Fruit fly (Drosophila melanogaster) whole organism, embryonic: Measurements from ENCODE around the gene CG15725.

Experiments used
- Adf1 ChIP-seq: fragments of 200-800 bp; sonication (Bioruptor generic); IDR thresholded peaks from 2 replicates; pipeline ENCODE4 v1.3.6; 2022; ENCODE audit warnings: missing biosample characterization, missing genetic modification characterization
- Atf6 ChIP-seq: fragments of 200-800 bp; sonication (Bioruptor generic); IDR thresholded peaks from 2 replicates; pipeline ENCODE4 v1.3.6; 2022; ENCODE audit warnings: missing biosample characterization, missing genetic modification characterization
- CG12155 ChIP-seq: fragments of 200-800 bp; sonication (Bioruptor generic); optimal IDR thresholded peaks from 3 replicates; lab custom pipeline; 2016; ENCODE audit warnings: missing biosample characterization, missing genetic modification characterization
- CG12391 ChIP-seq: fragments of 200-800 bp; sonication (Bioruptor generic); optimal IDR thresholded peaks from 3 replicates; lab custom pipeline; 2018; ENCODE audit warnings: missing biosample characterization, mild to moderate bottlenecking, missing genetic modification characterization, moderate library complexity
- CG13894 ChIP-seq: fragments of 200-800 bp; sonication (Bioruptor generic); optimal IDR thresholded peaks from 3 replicates; lab custom pipeline; 2018; ENCODE audit warnings: missing biosample characterization, mild to moderate bottlenecking, missing genetic modification characterization, moderate library complexity
- CG14050 ChIP-seq: fragments of 200-800 bp; sonication (Bioruptor generic); IDR thresholded peaks from 3 replicates; pipeline ENCODE4 v1.3.6; 2022; ENCODE audit warnings: missing biosample characterization, missing genetic modification characterization
- CG14441 ChIP-seq: fragments of 200-800 bp; sonication (Bioruptor generic); IDR thresholded peaks from 2 replicates; pipeline ENCODE4 v1.3.6; 2022; ENCODE audit warnings: missing biosample characterization, missing genetic modification characterization
- CG15696 ChIP-seq: fragments of 200-800 bp; sonication (Bioruptor generic); optimal IDR thresholded peaks from 2 replicates; lab custom pipeline; 2019; ENCODE audit warnings: missing biosample characterization, mild to moderate bottlenecking, missing genetic modification characterization, moderate library complexity
- CG2712 ChIP-seq: fragments of 200-800 bp; optimal IDR thresholded peaks from 3 replicates; lab custom pipeline; 2019; ENCODE audit warnings: missing biosample characterization, mild to moderate bottlenecking, missing genetic modification characterization, moderate library complexity
- CG32772 ChIP-seq: fragments of 200-800 bp; sonication (Bioruptor generic); IDR thresholded peaks from 2 replicates; pipeline ENCODE4 v1.3.6; 2022; ENCODE audit warnings: missing biosample characterization, missing genetic modification characterization
- CG3407 ChIP-seq: fragments of 200-800 bp; sonication (Bioruptor generic); optimal IDR thresholded peaks from 2 replicates; lab custom pipeline; 2018; ENCODE audit warnings: missing biosample characterization, mild to moderate bottlenecking, missing genetic modification characterization
- CG34224 ChIP-seq: fragments of 200-800 bp; sonication (Bioruptor generic); IDR thresholded peaks from 3 replicates; pipeline ENCODE4 v1.3.6; 2022; ENCODE audit warnings: missing biosample characterization, missing genetic modification characterization; ENCODE audit not compliant: partially characterized antibody
- CG34422 ChIP-seq: fragments of 200-800 bp; sonication (Bioruptor generic); IDR thresholded peaks from 3 replicates; pipeline ENCODE4 v1.3.6; 2022; ENCODE audit warnings: missing biosample characterization, missing genetic modification characterization
- CG42726 ChIP-seq: fragments of 200-800 bp; sonication (Bioruptor generic); IDR thresholded peaks from 2 replicates; pipeline ENCODE4 v1.3.6; 2022; ENCODE audit warnings: missing biosample characterization, missing genetic modification characterization; ENCODE audit not compliant: partially characterized antibody
- CG5245 ChIP-seq: fragments of 200-800 bp; sonication (Bioruptor generic); optimal IDR thresholded peaks from 3 replicates; lab custom pipeline; 2016; ENCODE audit warnings: missing biosample characterization, missing genetic modification characterization
- CG6175 ChIP-seq: fragments of 200-800 bp; sonication (Bioruptor generic); IDR thresholded peaks from 3 replicates; pipeline ENCODE4 v1.3.6; 2022; ENCODE audit warnings: missing biosample characterization, missing genetic modification characterization
- CG6654 ChIP-seq: fragments of 200-800 bp; sonication (Bioruptor generic); optimal IDR thresholded peaks from 2 replicates; lab custom pipeline; 2017; ENCODE audit warnings: missing biosample characterization, mild to moderate bottlenecking, missing genetic modification characterization
- CG7928 ChIP-seq: fragments of 200-800 bp; sonication (Bioruptor generic); optimal IDR thresholded peaks from 2 replicates; lab custom pipeline; 2017; ENCODE audit warnings: missing biosample characterization, mild to moderate bottlenecking, missing genetic modification characterization
- CG8359 ChIP-seq: fragments of 200-800 bp; sonication (Bioruptor generic); optimal IDR thresholded peaks from 2 replicates; lab custom pipeline; 2017; ENCODE audit warnings: missing biosample characterization, mild to moderate bottlenecking, missing genetic modification characterization, borderline replicate concordance
- CG9727 ChIP-seq: fragments of 200-800 bp; sonication (Bioruptor generic); optimal IDR thresholded peaks from 3 replicates; lab custom pipeline; 2017; ENCODE audit warnings: missing biosample characterization, mild to moderate bottlenecking, missing genetic modification characterization
- Chrac-16 ChIP-seq: fragments of 200-800 bp; sonication (Bioruptor generic); optimal IDR thresholded peaks from 3 replicates; lab custom pipeline; 2016; ENCODE audit warnings: missing biosample characterization, missing genetic modification characterization
- CoRest ChIP-seq: fragments of 200-800 bp; sonication (Bioruptor generic); optimal IDR thresholded peaks from 3 replicates; lab custom pipeline; 2018; ENCODE audit warnings: missing biosample characterization, mild to moderate bottlenecking, missing genetic modification characterization, moderate library complexity
- Dek ChIP-seq: fragments of 200-800 bp; sonication (Bioruptor generic); optimal IDR thresholded peaks from 3 replicates; lab custom pipeline; 2019; ENCODE audit warnings: missing biosample characterization, mild to moderate bottlenecking, missing genetic modification characterization, moderate library complexity
- Hand ChIP-seq: fragments of 200-800 bp; sonication (Bioruptor generic); optimal IDR thresholded peaks from 2 replicates; lab custom pipeline; 2017; ENCODE audit warnings: mild to moderate bottlenecking, missing biosample characterization, missing genetic modification reagents, missing genetic modification characterization
- Hey ChIP-seq: fragments of 200-800 bp; sonication (Bioruptor generic); optimal IDR thresholded peaks from 3 replicates; lab custom pipeline; 2018; ENCODE audit warnings: missing biosample characterization, mild to moderate bottlenecking, missing genetic modification characterization
- Pdp1 ChIP-seq, 2 experiments: fragments of 200-800 bp; sonication (Bioruptor generic); optimal IDR thresholded peaks; 3 replicates each; lab custom pipeline; 2016; ENCODE audit warnings: missing biosample characterization in 2 of 2, missing genetic modification characterization in 2 of 2, mild to moderate bottlenecking in 1 of 2, moderate library complexity in 1 of 2
- Scr ChIP-seq: fragments of 200-800 bp; sonication (Bioruptor generic); IDR thresholded peaks from 2 replicates; pipeline ENCODE4 v1.3.6; 2022; ENCODE audit warnings: missing biosample characterization, missing genetic modification characterization; ENCODE audit not compliant: partially characterized antibody
- ab ChIP-seq: fragments of 200-800 bp; sonication (Bioruptor generic); optimal IDR thresholded peaks from 2 replicates; lab custom pipeline; 2016; ENCODE audit warnings: missing biosample characterization, missing genetic modification characterization
- aop ChIP-seq: fragments of 200-800 bp; sonication (Bioruptor generic); IDR thresholded peaks from 2 replicates; pipeline ENCODE4 v1.3.6; 2022; ENCODE audit warnings: missing biosample characterization, missing genetic modification characterization
- ase ChIP-seq: fragments of 200-800 bp; sonication (Bioruptor generic); IDR thresholded peaks from 3 replicates; pipeline ENCODE4 v1.3.6; 2022; ENCODE audit warnings: missing biosample characterization, missing genetic modification characterization
- ash1 ChIP-seq: fragments of 200-800 bp; sonication (Bioruptor generic); optimal IDR thresholded peaks from 2 replicates; lab custom pipeline; 2018; ENCODE audit warnings: missing biosample characterization, mild to moderate bottlenecking, missing genetic modification characterization
- bigmax ChIP-seq: fragments of 200-800 bp; sonication (Bioruptor generic); optimal IDR thresholded peaks from 2 replicates; lab custom pipeline; 2018; ENCODE audit warnings: missing biosample characterization, mild to moderate bottlenecking, missing genetic modification characterization
- cas ChIP-seq: fragments of 200-800 bp; sonication (Bioruptor generic); IDR thresholded peaks from 2 replicates; pipeline ENCODE4 v1.3.6; 2022; ENCODE audit warnings: missing biosample characterization, missing genetic modification characterization
- cg ChIP-seq: fragments of 200-800 bp; sonication (Bioruptor generic); optimal IDR thresholded peaks from 3 replicates; lab custom pipeline; 2019; ENCODE audit warnings: missing biosample characterization, mild to moderate bottlenecking, missing genetic modification characterization, moderate library complexity
- corto ChIP-seq: fragments of 200-800 bp; sonication (Bioruptor generic); optimal IDR thresholded peaks from 2 replicates; lab custom pipeline; 2016; ENCODE audit warnings: missing biosample characterization, mild to moderate bottlenecking, missing genetic modification characterization, moderate library complexity
- crp ChIP-seq, 2 experiments: fragments of 200-800 bp; sonication (Bioruptor generic); optimal IDR thresholded peaks; 2 replicates in 1 of 2; 3 replicates in 1 of 2; lab custom pipeline; 2017; ENCODE audit warnings: missing biosample characterization in 2 of 2, missing genetic modification characterization in 2 of 2, mild to moderate bottlenecking in 1 of 2, moderate library complexity in 1 of 2
- dati ChIP-seq: fragments of 200-800 bp; sonication (Bioruptor generic); IDR thresholded peaks from 2 replicates; pipeline ENCODE4 v1.3.6; 2022; ENCODE audit warnings: missing biosample characterization, missing genetic modification characterization
- dmrt99B ChIP-seq: fragments of 200-800 bp; sonication (Bioruptor generic); optimal IDR thresholded peaks from 2 replicates; lab custom pipeline; 2018; ENCODE audit warnings: missing biosample characterization, mild to moderate bottlenecking, missing genetic modification characterization, moderate library complexity
- hbn ChIP-seq: fragments of 200-800 bp; sonication (Bioruptor generic); IDR thresholded peaks from 2 replicates; pipeline ENCODE4 v1.3.6; 2022; ENCODE audit warnings: missing biosample characterization, missing genetic modification characterization; ENCODE audit not compliant: partially characterized antibody
- lab ChIP-seq: fragments of 200-800 bp; sonication (Bioruptor generic); optimal IDR thresholded peaks from 3 replicates; lab custom pipeline; 2017; ENCODE audit warnings: missing biosample characterization, missing genetic modification characterization, mild to moderate bottlenecking, moderate library complexity, missing genetic modification reagents
- oc ChIP-seq: fragments of 200-800 bp; sonication (Bioruptor generic); optimal IDR thresholded peaks from 2 replicates; lab custom pipeline; 2018; ENCODE audit warnings: missing biosample characterization, mild to moderate bottlenecking, missing genetic modification characterization, moderate library complexity
- peb ChIP-seq: fragments of 200-800 bp; sonication (Bioruptor generic); IDR thresholded peaks from 2 replicates; pipeline ENCODE4 v1.3.6; 2022; ENCODE audit warnings: missing biosample characterization, missing genetic modification characterization
- pho ChIP-seq: fragments of 200-800 bp; sonication (Bioruptor generic); optimal IDR thresholded peaks from 2 replicates; lab custom pipeline; 2016; ENCODE audit warnings: missing biosample characterization, missing genetic modification characterization
- row ChIP-seq: fragments of 200-800 bp; sonication (Bioruptor generic); IDR thresholded peaks from 3 replicates; pipeline ENCODE4 v1.3.6; 2022; ENCODE audit warnings: missing biosample characterization, missing genetic modification characterization
- sens-2 ChIP-seq: fragments of 200-800 bp; sonication (Bioruptor generic); IDR thresholded peaks from 2 replicates; pipeline ENCODE4 v1.3.6; 2022; ENCODE audit warnings: missing biosample characterization, missing genetic modification characterization
- shn ChIP-seq: fragments of 200-800 bp; sonication (Bioruptor generic); optimal IDR thresholded peaks from 3 replicates; lab custom pipeline; 2016; ENCODE audit warnings: missing biosample characterization, missing genetic modification characterization
- slbo ChIP-seq: fragments of 200-800 bp; sonication (Bioruptor generic); IDR thresholded peaks from 2 replicates; pipeline ENCODE4 v1.3.6; 2022; ENCODE audit warnings: missing biosample characterization, missing genetic modification characterization
- toy ChIP-seq: fragments of 200-800 bp; sonication (Bioruptor generic); IDR thresholded peaks from 2 replicates; pipeline ENCODE4 v1.3.6; 2022; ENCODE audit warnings: missing biosample characterization, missing genetic modification characterization
- twi ChIP-seq: fragments of 200-800 bp; optimal IDR thresholded peaks from 2 replicates; lab custom pipeline; 2019; ENCODE audit warnings: missing biosample characterization, mild to moderate bottlenecking, missing genetic modification characterization, moderate library complexity
- wdn ChIP-seq: fragments of 200-800 bp; sonication (Bioruptor generic); IDR thresholded peaks from 2 replicates; pipeline ENCODE4 v1.3.6; 2022; ENCODE audit warnings: missing biosample characterization, missing genetic modification characterization

The CG15725 gene

DNA sequence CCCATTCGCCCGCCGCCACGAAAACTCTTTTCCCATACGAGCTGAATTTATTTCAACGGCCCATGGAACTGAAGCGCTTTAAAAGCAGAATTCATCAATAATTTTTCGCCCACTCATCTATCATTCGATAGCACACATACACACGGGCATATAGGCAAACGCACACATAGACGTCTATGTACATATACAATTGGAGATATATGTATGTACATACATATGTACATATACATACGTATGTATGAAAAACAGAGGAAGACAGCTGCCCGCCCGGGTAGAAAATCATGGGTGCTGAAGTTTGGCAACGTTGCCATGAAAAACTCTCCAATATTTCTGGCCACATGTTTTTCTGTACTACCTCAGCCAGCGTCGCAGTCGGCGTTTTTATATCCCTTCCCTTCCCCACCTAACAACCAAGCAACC, 28.1 kb downstream of the CG15725 start (continued):
- TF ChIP-seq ab (GFP tag; lab: Kevin White, UChicago) (no peak), CG34224 (GFP tag; lab: Robert Waterston, UW) (no peak), dati (no peak), wdn (GFP tag; lab: Robert Waterston, UW) (no peak), CG12155 (GFP tag; lab: Kevin White, UChicago) (no peak), aop (no peak), CG7928 (no peak), Hand (GFP tag; lab: Kevin White, UChicago) (no peak), CG32772 (no peak), corto (GFP tag; lab: Kevin White, UChicago) (no peak), CoRest (no peak), CG5245 (GFP tag; lab: Kevin White, UChicago) (no peak), Atf6 (GFP tag; lab: Robert Waterston, UW) (no peak), Adf1 (GFP tag; lab: Robert Waterston, UW) (peak; percentile 86), CG12391 (tag; lab: Kevin White, UChicago) (no peak), CG15696 (tag; lab: Kevin White, UChicago) (no peak), CG6654 (GFP tag; lab: Kevin White, UChicago) (no peak), slbo (GFP tag; lab: Robert Waterston, UW) (no peak), cas (GFP tag; lab: Robert Waterston, UW) (no peak), CG14441 (GFP tag; lab: Robert Waterston, UW) (no peak), CG34422 (peak; percentile 13; the same call in 1 of the 3 replicates), Hey (no peak), ash1 (GFP tag; lab: Kevin White, UChicago) (peak; percentile 10), shn (GFP tag; lab: Kevin White, UChicago) (no peak), toy (no peak), dmrt99B (no peak), Chrac-16 (GFP tag; lab: Kevin White, UChicago) (no peak), CG14050 (GFP tag; lab: Robert Waterston, UW) (no peak), Dek (no peak), CG6175 (GFP tag; lab: Robert Waterston, UW) (no peak), CG13894 (tag; lab: Kevin White, UChicago) (peak; percentile 25), pho (no peak), CG2712 (no peak), peb (GFP tag; lab: Robert Waterston, UW) (no peak), crp (GFP tag; optimal IDR thresholded peaks at IDR 0.05; lab: Kevin White, UChicago) (no peak), row (GFP tag; lab: Robert Waterston, UW) (peak; percentile 8; the same call in 1 of the 3 replicates), Scr (no peak), lab (GFP tag; lab: Kevin White, UChicago) (peak; percentile 42), oc (tag; lab: Kevin White, UChicago) (no peak), cg (peak; percentile 86), Pdp1 (GFP tag; optimal IDR thresholded peaks at IDR 0.05; lab: Kevin White, UChicago) (peak in 1 of 2 experiments; percentile 23), CG3407 (peak; percentile 99), hbn (GFP tag; lab: Robert Waterston, UW) (no peak), CG8359 (GFP tag; lab: Kevin White, UChicago) (no peak), bigmax (no peak), CG9727 (no peak), twi (tag; lab: Kevin White, UChicago) (peak; percentile 51), ase (GFP tag; lab: Robert Waterston, UW) (no peak), CG42726 (GFP tag; lab: Robert Waterston, UW) (no peak), sens-2 (GFP tag; lab: Robert Waterston, UW) (no peak)
